Fruit fly (Drosophila melanogaster) whole organism, adult: ENCODE measurements around the gene wrd.

Experiments
- CG14711 ChIP-seq: fragments of 200-800 bp; sonication (Bioruptor generic); optimal IDR thresholded peaks from 2 replicates; lab custom pipeline; 2018; ENCODE audit warnings: missing biosample characterization, mild to moderate bottlenecking, missing genetic modification characterization, moderate library complexity
- CG5204 ChIP-seq: fragments of 200-800 bp; sonication (Bioruptor generic); optimal IDR thresholded peaks from 2 replicates; lab custom pipeline; 2016; ENCODE audit warnings: missing biosample characterization, missing genetic modification characterization
- CG7045 ChIP-seq: fragments of 200-800 bp; sonication (Bioruptor generic); optimal IDR thresholded peaks from 2 replicates; lab custom pipeline; 2017; ENCODE audit warnings: missing biosample characterization, mild to moderate bottlenecking, missing genetic modification characterization
- CG7101 ChIP-seq: fragments of 200-800 bp; sonication (Bioruptor generic); optimal IDR thresholded peaks from 2 replicates; lab custom pipeline; 2018; ENCODE audit warnings: missing biosample characterization, mild to moderate bottlenecking, missing genetic modification characterization, moderate library complexity
- Clk ChIP-seq: fragments of 200-800 bp; sonication (Bioruptor generic); optimal IDR thresholded peaks from 2 replicates; lab custom pipeline; 2017; ENCODE audit warnings: missing biosample characterization, missing genetic modification characterization
- Crg-1 ChIP-seq: fragments of 200-800 bp; sonication (Bioruptor generic); optimal IDR thresholded peaks from 2 replicates; lab custom pipeline; 2016; ENCODE audit warnings: missing biosample characterization, missing genetic modification characterization
- Hr96 ChIP-seq: fragments of 200-800 bp; sonication (Bioruptor generic); optimal IDR thresholded peaks from 2 replicates; lab custom pipeline; 2016; ENCODE audit warnings: missing biosample characterization, missing genetic modification characterization
- Mnt ChIP-seq: fragments of 200-800 bp; sonication (Bioruptor generic); optimal IDR thresholded peaks from 2 replicates; lab custom pipeline; 2016; ENCODE audit warnings: missing biosample characterization, mild to moderate bottlenecking, missing genetic modification characterization
- cic ChIP-seq: fragments of 200-800 bp; sonication (Bioruptor generic); optimal IDR thresholded peaks from 2 replicates; lab custom pipeline; 2017; ENCODE audit warnings: missing biosample characterization, mild to moderate bottlenecking, missing genetic modification characterization, moderate library complexity
- cnc ChIP-seq, 2 experiments: fragments of >200 bp; optimal IDR thresholded peaks; 2 replicates each; lab custom pipeline; 2017
- kay ChIP-seq: fragments of 200-800 bp; sonication (Bioruptor generic); peaks from one replicate; lab custom pipeline; 2016; ENCODE audit warnings: missing biosample characterization, missing genetic modification characterization, borderline replicate concordance
- ovo ChIP-seq: fragments of 200-800 bp; sonication (Bioruptor generic); optimal IDR thresholded peaks from 2 replicates; lab custom pipeline; 2016; ENCODE audit warnings: missing biosample characterization, missing genetic modification characterization
- toe ChIP-seq: fragments of 200-800 bp; sonication (Bioruptor generic); optimal IDR thresholded peaks from 2 replicates; lab custom pipeline; 2016; ENCODE audit warnings: missing biosample characterization, missing genetic modification characterization

DNA sequence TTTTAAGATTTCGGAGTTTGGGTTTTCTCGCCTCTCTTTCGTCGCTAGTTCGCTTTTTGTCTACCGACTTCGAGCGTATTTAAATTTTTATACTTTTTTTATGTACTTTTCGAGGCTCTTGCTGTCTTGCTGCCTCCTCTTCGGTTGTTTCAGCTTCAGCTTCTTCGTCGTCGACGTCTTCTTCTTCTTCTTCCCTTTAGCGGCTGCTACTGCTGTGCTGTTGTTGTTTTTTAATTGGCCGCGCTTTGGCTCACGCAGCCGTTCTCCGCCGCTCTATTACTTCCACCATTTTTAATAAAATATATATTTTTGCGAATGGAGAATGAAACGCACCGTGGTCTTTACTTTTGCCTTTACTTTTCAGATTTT lies 29.0 kb downstream of the wrd start:
- TF ChIP-seq cic (no peak), CG14711 (tag; lab: Kevin White, UChicago) (no peak), toe (GFP tag; lab: Kevin White, UChicago) (no peak), Clk (GFP tag; lab: Kevin White, UChicago) (no peak), Crg-1 (GFP tag; lab: Kevin White, UChicago) (no peak), CG7045 (GFP tag; lab: Kevin White, UChicago) (no peak), Mnt (no peak), Hr96 (no peak), CG7101 (no peak), CG5204 (GFP tag; lab: Kevin White, UChicago) (no peak), ovo (no peak), kay (GFP tag; lab: Kevin White, UChicago) (no peak), cnc (optimal IDR thresholded peaks at IDR 0.05; lab: Kevin White, UChicago) (no peak)
